Fruit fly (Drosophila melanogaster) whole organism, embryonic: ENCODE data around the gene lwr.

Source experiments
- B-H1 ChIP-seq: fragments of 200-800 bp; sonication (Bioruptor generic); IDR thresholded peaks from 3 replicates; pipeline ENCODE4 v1.3.6; 2022; ENCODE audit warnings: missing biosample characterization, missing genetic modification characterization
- CG10565 ChIP-seq: fragments of 200-800 bp; sonication (Bioruptor generic); optimal IDR thresholded peaks from 3 replicates; lab custom pipeline; 2016; ENCODE audit warnings: missing biosample characterization, mild to moderate bottlenecking, missing genetic modification characterization
- CG11695 ChIP-seq: fragments of 200-800 bp; sonication (Bioruptor generic); IDR thresholded peaks from 3 replicates; pipeline ENCODE4 v1.3.6; 2022; ENCODE audit warnings: missing biosample characterization, missing genetic modification characterization
- CG12155 ChIP-seq: fragments of 200-800 bp; sonication (Bioruptor generic); optimal IDR thresholded peaks from 3 replicates; lab custom pipeline; 2016; ENCODE audit warnings: missing biosample characterization, missing genetic modification characterization
- CG12299 ChIP-seq: fragments of 200-800 bp; sonication (Bioruptor generic); optimal IDR thresholded peaks from 2 replicates; lab custom pipeline; 2018; ENCODE audit warnings: missing biosample characterization, mild to moderate bottlenecking, missing genetic modification characterization
- CG12659 ChIP-seq: fragments of 200-800 bp; sonication (Bioruptor generic); optimal IDR thresholded peaks from 3 replicates; lab custom pipeline; 2017; ENCODE audit warnings: mild to moderate bottlenecking, missing biosample characterization, missing genetic modification reagents, missing genetic modification characterization
- CG13123 ChIP-seq: fragments of 200-800 bp; sonication (Bioruptor generic); optimal IDR thresholded peaks from 2 replicates; lab custom pipeline; 2016; ENCODE audit warnings: missing biosample characterization, missing genetic modification characterization
- CG13287 ChIP-seq: fragments of 200-800 bp; sonication (Bioruptor generic); IDR thresholded peaks from 2 replicates; pipeline ENCODE4 v1.3.6; 2022; ENCODE audit warnings: missing biosample characterization, missing genetic modification characterization; ENCODE audit not compliant: partially characterized antibody
- CG13424 ChIP-seq: fragments of 200-800 bp; sonication (Bioruptor generic); optimal IDR thresholded peaks from 2 replicates; lab custom pipeline; 2019; ENCODE audit warnings: missing biosample characterization, mild to moderate bottlenecking, missing genetic modification characterization, moderate library complexity
- CG13775 ChIP-seq: fragments of 200-800 bp; sonication (Bioruptor generic); optimal IDR thresholded peaks from 3 replicates; lab custom pipeline; 2017; ENCODE audit warnings: missing biosample characterization, mild to moderate bottlenecking, missing genetic modification characterization
- CG14710 ChIP-seq: fragments of 200-800 bp; sonication (Bioruptor generic); optimal IDR thresholded peaks from 3 replicates; lab custom pipeline; 2019; ENCODE audit warnings: missing biosample characterization, mild to moderate bottlenecking, missing genetic modification characterization, moderate library complexity
- CG17802 ChIP-seq: fragments of 200-800 bp; sonication (Bioruptor generic); optimal IDR thresholded peaks from 2 replicates; lab custom pipeline; 2018; ENCODE audit warnings: missing biosample characterization, mild to moderate bottlenecking, missing genetic modification characterization, moderate library complexity
- CG17829 ChIP-seq: fragments of 200-800 bp; optimal IDR thresholded peaks from 2 replicates; lab custom pipeline; 2019; ENCODE audit warnings: missing biosample characterization, mild to moderate bottlenecking, missing genetic modification characterization, moderate library complexity
- CG1832 ChIP-seq: fragments of 200-800 bp; sonication (Bioruptor generic); optimal IDR thresholded peaks from 2 replicates; lab custom pipeline; 2017; ENCODE audit warnings: missing biosample characterization, mild to moderate bottlenecking, missing genetic modification characterization, inconsistent platforms
- CG3065 ChIP-seq: fragments of 200-800 bp; sonication (Bioruptor generic); optimal IDR thresholded peaks from 2 replicates; lab custom pipeline; 2016; ENCODE audit warnings: missing biosample characterization, missing genetic modification characterization
- CG32532 ChIP-seq: fragments of 200-800 bp; sonication (Bioruptor generic); IDR thresholded peaks from 2 replicates; pipeline ENCODE4 v1.3.6; 2022; ENCODE audit warnings: missing biosample characterization, missing genetic modification characterization
- CG4854 ChIP-seq: fragments of 200-800 bp; sonication (Bioruptor generic); optimal IDR thresholded peaks from 2 replicates; lab custom pipeline; 2016; ENCODE audit warnings: missing biosample characterization, missing genetic modification characterization, inconsistent platforms
- CG6813 ChIP-seq: fragments of 200-800 bp; sonication (Bioruptor generic); optimal IDR thresholded peaks from 2 replicates; lab custom pipeline; 2017; ENCODE audit warnings: missing biosample characterization, missing genetic modification characterization, mild to moderate bottlenecking, moderate library complexity, missing genetic modification reagents
- D19B ChIP-seq: fragments of 200-800 bp; sonication (Bioruptor generic); optimal IDR thresholded peaks from 2 replicates; lab custom pipeline; 2017; ENCODE audit warnings: missing biosample characterization, mild to moderate bottlenecking, missing genetic modification characterization
- E2f1 ChIP-seq: fragments of 200-800 bp; sonication (Bioruptor generic); IDR thresholded peaks from 2 replicates; pipeline ENCODE4 v1.3.6; 2022; ENCODE audit warnings: missing biosample characterization, missing genetic modification characterization
- GATAe ChIP-seq: fragments of 200-800 bp; sonication (Bioruptor generic); conservative IDR thresholded peaks from 2 replicates; pipeline ENCODE4 v1.3.6; 2022; ENCODE audit warnings: missing biosample characterization, missing genetic modification characterization
- H15 ChIP-seq: fragments of 200-800 bp; sonication (Bioruptor generic); IDR thresholded peaks from 3 replicates; pipeline ENCODE4 v1.3.6; 2022; ENCODE audit warnings: missing biosample characterization, missing genetic modification characterization
- H2.0 ChIP-seq: fragments of 200-800 bp; sonication (Bioruptor generic); IDR thresholded peaks from 2 replicates; pipeline ENCODE4 v1.3.6; 2022; ENCODE audit warnings: missing biosample characterization, missing genetic modification characterization
- HHEX ChIP-seq: fragments of 200-800 bp; sonication (Bioruptor generic); optimal IDR thresholded peaks from 3 replicates; lab custom pipeline; 2017; ENCODE audit warnings: missing biosample characterization, mild to moderate bottlenecking, missing genetic modification characterization, missing genetic modification reagents
- HLH4C ChIP-seq: fragments of 200-800 bp; sonication (Bioruptor generic); IDR thresholded peaks from 3 replicates; pipeline ENCODE4 v1.3.6; 2022; ENCODE audit warnings: missing biosample characterization, missing genetic modification characterization; ENCODE audit not compliant: partially characterized antibody
- HLHmδ ChIP-seq: fragments of 200-800 bp; sonication (Bioruptor generic); optimal IDR thresholded peaks from 2 replicates; lab custom pipeline; 2018; ENCODE audit warnings: missing biosample characterization, mild to moderate bottlenecking, missing genetic modification characterization, moderate library complexity
- Hr78 ChIP-seq, 2 experiments: fragments of 200-800 bp in 1 of 2; fragments of >200 bp in 1 of 2; sonication (Bioruptor generic) in 1 of 2; optimal IDR thresholded peaks; 2 replicates each; lab custom pipeline; 2017 to 2019; ENCODE audit warnings: missing biosample characterization in 2 of 2, missing genetic modification characterization in 2 of 2, mild to moderate bottlenecking in 1 of 2, moderate library complexity in 1 of 2
- Max ChIP-seq: fragments of 200-800 bp; sonication (Bioruptor generic); optimal IDR thresholded peaks from 2 replicates; lab custom pipeline; 2016; ENCODE audit warnings: missing biosample characterization, mild to moderate bottlenecking, missing genetic modification characterization
- NFAT ChIP-seq: fragments of 200-800 bp; sonication (Bioruptor generic); IDR thresholded peaks from 2 replicates; pipeline ENCODE4 v1.3.6; 2022; ENCODE audit warnings: missing biosample characterization, missing genetic modification characterization
- NK7.1 ChIP-seq: fragments of 200-800 bp; sonication (Bioruptor generic); optimal IDR thresholded peaks from 3 replicates; lab custom pipeline; 2016; ENCODE audit warnings: missing biosample characterization, missing genetic modification characterization
- Six4 ChIP-seq: fragments of 200-800 bp; sonication (Bioruptor generic); optimal IDR thresholded peaks from 2 replicates; lab custom pipeline; 2016; ENCODE audit warnings: missing biosample characterization, missing genetic modification characterization
- Sry-β ChIP-seq: fragments of 200-800 bp; sonication (Bioruptor generic); optimal IDR thresholded peaks from 2 replicates; lab custom pipeline; 2018; ENCODE audit warnings: missing biosample characterization, mild to moderate bottlenecking, missing genetic modification characterization, moderate library complexity
- ab ChIP-seq: fragments of 200-800 bp; sonication (Bioruptor generic); optimal IDR thresholded peaks from 2 replicates; lab custom pipeline; 2016; ENCODE audit warnings: missing biosample characterization, missing genetic modification characterization
- abd-A ChIP-seq: fragments of 200-800 bp; sonication (Bioruptor generic); optimal IDR thresholded peaks from 3 replicates; lab custom pipeline; 2019; ENCODE audit warnings: missing biosample characterization, mild to moderate bottlenecking, missing genetic modification characterization, moderate library complexity
- al ChIP-seq: fragments of 200-800 bp; sonication (Bioruptor generic); IDR thresholded peaks from 2 replicates; pipeline ENCODE4 v1.3.6; 2022; ENCODE audit warnings: missing biosample characterization, missing genetic modification characterization
- ara ChIP-seq: fragments of 200-800 bp; sonication (Bioruptor generic); IDR thresholded peaks from 2 replicates; pipeline ENCODE4 v1.3.6; 2022; ENCODE audit warnings: missing biosample characterization, missing genetic modification characterization
- btn ChIP-seq: fragments of 200-800 bp; sonication (Bioruptor generic); optimal IDR thresholded peaks from 2 replicates; lab custom pipeline; 2016; ENCODE audit warnings: missing biosample characterization, missing genetic modification characterization
- chm ChIP-seq: fragments of 200-800 bp; sonication (Bioruptor generic); IDR thresholded peaks from 2 replicates; pipeline ENCODE4 v1.3.6; 2022; ENCODE audit warnings: missing biosample characterization, missing genetic modification characterization
- corto ChIP-seq: fragments of 200-800 bp; sonication (Bioruptor generic); optimal IDR thresholded peaks from 2 replicates; lab custom pipeline; 2016; ENCODE audit warnings: missing biosample characterization, mild to moderate bottlenecking, missing genetic modification characterization, moderate library complexity
- dimm ChIP-seq: fragments of 200-800 bp; sonication (Bioruptor generic); IDR thresholded peaks from 2 replicates; pipeline ENCODE4 v1.3.6; 2022; ENCODE audit warnings: missing biosample characterization, missing genetic modification characterization
- ems ChIP-seq: fragments of 200-800 bp; sonication (Bioruptor generic); optimal IDR thresholded peaks from 3 replicates; lab custom pipeline; 2016; ENCODE audit warnings: missing biosample characterization, missing genetic modification characterization
- insv ChIP-seq, 2 experiments: fragments of 200-800 bp; sonication (Bioruptor generic); optimal IDR thresholded peaks; 3 replicates each; lab custom pipeline; 2016 to 2018; ENCODE audit warnings: missing biosample characterization in 2 of 2, missing genetic modification characterization in 2 of 2
- jing ChIP-seq: fragments of 200-800 bp; sonication (Bioruptor generic); optimal IDR thresholded peaks from 2 replicates; lab custom pipeline; 2018; ENCODE audit warnings: missing biosample characterization, mild to moderate bottlenecking, missing genetic modification characterization
- klu ChIP-seq: fragments of 200-800 bp; sonication (Bioruptor generic); IDR thresholded peaks from 2 replicates; pipeline ENCODE4 v1.3.6; 2022; ENCODE audit warnings: missing biosample characterization, missing genetic modification characterization
- lbe ChIP-seq: fragments of 200-800 bp; sonication (Bioruptor generic); optimal IDR thresholded peaks from 2 replicates; lab custom pipeline; 2016; ENCODE audit warnings: missing biosample characterization, mild to moderate bottlenecking, missing genetic modification characterization
- p53 ChIP-seq: fragments of 200-800 bp; sonication (Bioruptor generic); optimal IDR thresholded peaks from 2 replicates; lab custom pipeline; 2016; ENCODE audit warnings: missing biosample characterization, missing genetic modification characterization
- peb ChIP-seq: fragments of 200-800 bp; sonication (Bioruptor generic); IDR thresholded peaks from 2 replicates; pipeline ENCODE4 v1.3.6; 2022; ENCODE audit warnings: missing biosample characterization, missing genetic modification characterization
- pum ChIP-seq: fragments of 200-800 bp; sonication (Bioruptor generic); optimal IDR thresholded peaks from 2 replicates; lab custom pipeline; 2016; ENCODE audit warnings: missing biosample characterization, missing genetic modification characterization
- ro ChIP-seq: fragments of 200-800 bp; sonication (Bioruptor generic); IDR thresholded peaks from 2 replicates; pipeline ENCODE4 v1.3.6; 2022; ENCODE audit warnings: missing biosample characterization, missing genetic modification characterization
- scrt ChIP-seq: fragments of 200-800 bp; sonication (Bioruptor generic); optimal IDR thresholded peaks from 2 replicates; lab custom pipeline; 2018; ENCODE audit warnings: missing biosample characterization, mild to moderate bottlenecking, missing genetic modification characterization, moderate library complexity
- sqz ChIP-seq: fragments of 200-800 bp; sonication (Bioruptor generic); optimal IDR thresholded peaks from 3 replicates; lab custom pipeline; 2018; ENCODE audit warnings: missing biosample characterization, mild to moderate bottlenecking, missing genetic modification characterization

The lwr gene

DNA sequence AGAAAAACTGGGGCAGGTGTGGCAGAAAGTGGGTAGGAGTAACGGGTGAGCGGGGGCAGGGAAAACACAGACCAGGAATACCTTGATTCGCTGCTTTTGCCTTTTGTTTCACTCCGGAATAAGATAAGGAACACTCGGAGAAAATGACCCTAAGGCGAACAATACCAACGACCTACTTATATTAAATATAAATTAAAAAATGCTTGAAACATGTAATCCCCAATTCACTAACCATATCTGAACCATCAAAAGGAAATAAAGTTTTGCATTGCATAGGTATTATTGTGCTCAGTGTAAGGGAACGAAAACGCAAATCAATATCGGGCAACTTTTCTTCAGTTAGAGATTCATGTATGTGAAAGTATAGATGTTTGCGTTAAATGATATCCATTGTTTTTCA is 30.4 kb downstream of the lwr start (continued):
- TF ChIP-seq D19B (GFP tag; lab: Kevin White, UChicago) (no peak), al (GFP tag; lab: Robert Waterston, UW) (no peak), ems (peak; percentile 8), jing (peak; percentile 69), CG13123 (GFP tag; lab: Kevin White, UChicago) (peak; percentile 23), corto (GFP tag; lab: Kevin White, UChicago) (peak; percentile 28), chm (GFP tag; lab: Robert Waterston, UW) (peak; percentile 49; the same call in 1 of the 2 replicates), HLHmδ (GFP tag; lab: Kevin White, UChicago) (no peak), scrt (no peak), E2f1 (GFP tag; lab: Robert Waterston, UW) (no peak; the same call in 1 of the 2 replicates), Max (GFP tag; lab: Kevin White, UChicago) (peak; percentile 52), CG10565 (GFP tag; lab: Kevin White, UChicago) (no peak), CG13287 (GFP tag; lab: Robert Waterston, UW) (no peak), CG14710 (tag; lab: Kevin White, UChicago) (peak; percentile 19), CG32532 (GFP tag; lab: Robert Waterston, UW) (peak; percentile 11; the same call in 1 of the 2 replicates), CG12659 (GFP tag; lab: Kevin White, UChicago) (peak; percentile 53), GATAe (GFP tag; lab: Robert Waterston, UW) (no peak), CG12155 (GFP tag; lab: Kevin White, UChicago) (peak; percentile 50), pum (GFP tag; lab: Kevin White, UChicago) (peak; percentile 15), sqz (GFP tag; lab: Kevin White, UChicago) (no peak), peb (no peak), ro (GFP tag; lab: Robert Waterston, UW) (no peak), p53 (GFP tag; lab: Kevin White, UChicago) (no peak), CG13775 (peak; percentile 52), CG3065 (GFP tag; lab: Kevin White, UChicago) (no peak), insv (GFP tag; optimal IDR thresholded peaks at IDR 0.05; lab: Kevin White, UChicago) (no peak), H15 (peak; percentile 44; the same call in 1 of the 3 replicates), CG12299 (tag; lab: Kevin White, UChicago) (peak; percentile 18), lbe (peak; percentile 55), HLH4C (GFP tag; lab: Robert Waterston, UW) (no peak), CG11695 (peak; percentile 28; the same call in 1 of the 3 replicates), klu (GFP tag; lab: Robert Waterston, UW) (no peak), ara (GFP tag; lab: Robert Waterston, UW) (0 out of 2 replicates have a peak, but pooled peaks have one; percentile 39), CG6813 (no peak), dimm (GFP tag; lab: Robert Waterston, UW) (peak; percentile 41; the same call in 1 of the 2 replicates), Six4 (GFP tag; lab: Kevin White, UChicago) (no peak), ab (GFP tag; lab: Kevin White, UChicago) (no peak), H2.0 (peak; percentile 72), CG17829 (tag; lab: Kevin White, UChicago) (peak; percentile 13), Hr78 (GFP tag; optimal IDR thresholded peaks at IDR 0.05; lab: Kevin White, UChicago) (peak in 1 of 2 experiments; percentile 8), B-H1 (no peak), abd-A (no peak), CG13424 (tag; lab: Kevin White, UChicago) (peak; percentile 64), CG1832 (no peak), HHEX (peak; percentile 16), CG17802 (tag; lab: Kevin White, UChicago) (no peak), Sry-β (GFP tag; lab: Kevin White, UChicago) (no peak), CG4854 (GFP tag; lab: Kevin White, UChicago) (peak; percentile 12), NK7.1 (GFP tag; lab: Kevin White, UChicago) (no peak), btn (no peak), NFAT (GFP tag; lab: Robert Waterston, UW) (no peak)
